Worm (Caenorhabditis elegans) whole organism, midembryonic: ENCODE data around the gene rnh-1.2.

Experiments used
- T22C8.4 ChIP-seq: fragments of 200-800 bp; sonication (Bioruptor generic); IDR thresholded peaks from 2 replicates; pipeline ENCODE4 v1.3.6; 2022; ENCODE audit warnings: missing genetic modification characterization, missing compliant biosample characterization
- cog-1 ChIP-seq: sonication (generic microtip); optimal IDR thresholded peaks from 2 replicates; lab custom pipeline; 2016; ENCODE audit warnings: missing genetic modification characterization, missing compliant biosample characterization
- flt-1 ChIP-seq: fragments of 200-800 bp; sonication (Bioruptor generic); IDR thresholded peaks from 2 replicates; pipeline ENCODE4 v1.3.6; 2022; ENCODE audit warnings: missing genetic modification characterization, missing compliant biosample characterization
- klf-2 ChIP-seq: fragments of 200-800 bp; sonication (Bioruptor generic); conservative IDR thresholded peaks from 2 replicates; pipeline ENCODE4 v1.3.6; 2022; ENCODE audit warnings: missing genetic modification reagents, missing genetic modification characterization, missing compliant biosample characterization
- med-1 ChIP-seq: sonication (generic microtip); optimal IDR thresholded peaks from 2 replicates; lab custom pipeline; 2017; ENCODE audit warnings: missing genetic modification characterization, mild to moderate bottlenecking, missing compliant biosample characterization, antibody characterized with exemption, missing genetic modification reagents; ENCODE audit not compliant: insufficient read depth
- ref-1 ChIP-seq: fragments of 200-800 bp; sonication (Bioruptor generic); conservative IDR thresholded peaks from 2 replicates; pipeline ENCODE4 v1.3.6; 2022; ENCODE audit warnings: missing genetic modification reagents, missing genetic modification characterization, missing compliant biosample characterization
- tab-1 ChIP-seq: fragments of 200-800 bp; sonication (Bioruptor generic); IDR thresholded peaks from 2 replicates; pipeline ENCODE4 v1.3.6; 2022; ENCODE audit warnings: missing genetic modification characterization, missing compliant biosample characterization
- ztf-23 ChIP-seq: fragments of 200-800 bp; sonication (Bioruptor generic); IDR thresholded peaks from 2 replicates; pipeline ENCODE4 v1.3.6; 2022; ENCODE audit warnings: missing genetic modification reagents, missing genetic modification characterization, missing compliant biosample characterization
- ztf-29 ChIP-seq: fragments of 200-800 bp; sonication (Bioruptor generic); IDR thresholded peaks from 2 replicates; pipeline ENCODE4 v1.3.6; 2022; ENCODE audit warnings: missing genetic modification reagents, missing genetic modification characterization, missing compliant biosample characterization

The rnh-1.2 gene

DNA sequence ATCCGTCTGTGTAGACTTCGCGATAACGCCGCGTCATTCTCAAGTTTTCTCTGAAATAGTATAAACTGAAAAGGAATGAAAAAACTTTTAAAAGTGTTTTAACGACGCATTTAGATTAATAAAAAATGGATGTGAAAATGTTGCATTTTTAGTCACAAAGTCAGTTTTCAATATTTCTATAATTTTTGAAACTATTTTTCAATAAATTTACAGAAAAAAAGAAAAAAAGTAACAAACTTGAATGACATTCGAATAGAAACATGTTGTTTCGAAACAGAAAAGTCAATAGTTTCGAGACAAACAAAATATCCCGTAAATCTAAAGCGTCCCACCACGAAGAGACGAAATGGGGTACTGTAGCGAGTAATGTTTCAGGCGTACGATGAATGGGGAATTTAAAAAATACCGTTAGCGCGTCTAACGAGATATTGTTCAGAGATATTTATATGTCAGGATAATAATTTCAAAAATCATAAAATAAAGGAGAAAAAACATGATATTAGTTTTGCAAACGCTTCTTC, at the start of gene rnh-1.2:
rnh-1.2 (minus strand) TSS at position 51 of the 521 bp plus-strand sequence.
- TF ChIP-seq tab-1 (GFP tag; lab: Robert Waterston, UW) (no peak), med-1 (no peak)

ce11 chrII:9891031-9891689, 49.3 kb upstream of the rnh-1.2 start, which contains the start of gene vgln-1:
TSS of gene vgln-1 (minus strand) at chrII:9891081.
- no peak for TF ChIP-seq T22C8.4 (GFP tag; lab: Robert Waterston, UW)

ce11 chrII:9888549-9888948, 46.7 kb upstream of the rnh-1.2 start:
- no peak for TF ChIP-seq T22C8.4 (GFP tag; lab: Robert Waterston, UW)
- TF ChIP-seq ztf-29 (GFP tag; lab: Robert Waterston, UW), result no peak
- TF ChIP-seq tab-1 (GFP tag; lab: Robert Waterston, UW), result no peak
- TF ChIP-seq flt-1 (GFP tag; lab: Robert Waterston, UW), result no peak
- TF ChIP-seq ztf-23 (GFP tag; lab: Robert Waterston, UW), result no peak
- TF ChIP-seq ref-1, result no peak
- no peak for TF ChIP-seq klf-2 (GFP tag; lab: Robert Waterston, UW)
- no peak for TF ChIP-seq med-1
- no peak for TF ChIP-seq cog-1 (tag; lab: Kevin White, UChicago)

ce11 chrII:9886216-9886615, 44.4 kb upstream of the rnh-1.2 start, which contains the start of gene algn-8:
TSS of gene algn-8 (minus strand) at chrII:9886442.
- no peak for TF ChIP-seq ref-1
- no peak for TF ChIP-seq tab-1 (GFP tag; lab: Robert Waterston, UW)
- no peak for TF ChIP-seq flt-1 (GFP tag; lab: Robert Waterston, UW)
- no peak for TF ChIP-seq med-1
- TF ChIP-seq ztf-23 (GFP tag; lab: Robert Waterston, UW), result no peak
- no peak for TF ChIP-seq T22C8.4 (GFP tag; lab: Robert Waterston, UW)
- TF ChIP-seq cog-1 (tag; lab: Kevin White, UChicago), result no peak
- no peak for TF ChIP-seq klf-2 (GFP tag; lab: Robert Waterston, UW)
- TF ChIP-seq ztf-29 (GFP tag; lab: Robert Waterston, UW), result no peak

ce11 chrII:9880826-9881225, 39.0 kb upstream of the rnh-1.2 start, which contains the start of gene C08H9.15:
TSS of gene C08H9.15 (plus strand) at chrII:9881193.
- TF ChIP-seq ztf-23 (GFP tag; lab: Robert Waterston, UW), result no peak
- no peak for TF ChIP-seq flt-1 (GFP tag; lab: Robert Waterston, UW)
- no peak for TF ChIP-seq klf-2 (GFP tag; lab: Robert Waterston, UW)
- TF ChIP-seq cog-1 (tag; lab: Kevin White, UChicago), result no peak
- no peak for TF ChIP-seq ref-1
- TF ChIP-seq med-1, result no peak
- TF ChIP-seq T22C8.4 (GFP tag; lab: Robert Waterston, UW), result no peak
- no peak for TF ChIP-seq tab-1 (GFP tag; lab: Robert Waterston, UW)
- TF ChIP-seq ztf-29 (GFP tag; lab: Robert Waterston, UW), result no peak

DNA sequence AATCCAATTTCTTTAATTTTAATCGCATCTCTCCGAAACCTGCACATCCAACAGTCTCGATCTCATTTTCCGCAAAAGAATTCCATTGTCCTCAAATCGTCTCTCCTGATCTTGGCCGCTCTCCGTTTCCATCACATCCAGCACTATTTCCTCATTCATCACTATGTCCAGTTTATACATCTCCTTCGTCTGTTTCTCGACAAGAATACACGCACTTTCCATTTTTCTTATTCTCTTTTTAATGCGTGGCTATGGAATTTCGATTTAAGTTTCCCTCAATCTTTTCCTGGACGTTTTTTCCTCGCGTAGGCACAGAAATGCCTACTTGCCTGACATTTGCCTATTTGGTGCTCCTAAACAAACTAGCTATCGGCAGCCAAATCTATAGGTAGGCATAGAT, 38.0 kb upstream of the rnh-1.2 start:
- TF ChIP-seq klf-2 (GFP tag; lab: Robert Waterston, UW), result no peak

ce11 chrII:9874508-9875229, 32.8 kb upstream of the rnh-1.2 start, which contains the start of the genes chil-2 and ctsa-3.2:
TSS of gene chil-2 (minus strand) at chrII:9874608.
TSS of gene ctsa-3.2 (plus strand) at chrII:9875179.
- TF ChIP-seq ztf-23 (GFP tag; lab: Robert Waterston, UW), result no peak
- TF ChIP-seq med-1, result no peak
- no peak for TF ChIP-seq ztf-29 (GFP tag; lab: Robert Waterston, UW)
- no peak for TF ChIP-seq flt-1 (GFP tag; lab: Robert Waterston, UW)
- no peak for TF ChIP-seq T22C8.4 (GFP tag; lab: Robert Waterston, UW)
- TF ChIP-seq ref-1, result no peak
- TF ChIP-seq tab-1 (GFP tag; lab: Robert Waterston, UW), result no peak
- no peak for TF ChIP-seq cog-1 (tag; lab: Kevin White, UChicago)
- no peak for TF ChIP-seq klf-2 (GFP tag; lab: Robert Waterston, UW)

DNA sequence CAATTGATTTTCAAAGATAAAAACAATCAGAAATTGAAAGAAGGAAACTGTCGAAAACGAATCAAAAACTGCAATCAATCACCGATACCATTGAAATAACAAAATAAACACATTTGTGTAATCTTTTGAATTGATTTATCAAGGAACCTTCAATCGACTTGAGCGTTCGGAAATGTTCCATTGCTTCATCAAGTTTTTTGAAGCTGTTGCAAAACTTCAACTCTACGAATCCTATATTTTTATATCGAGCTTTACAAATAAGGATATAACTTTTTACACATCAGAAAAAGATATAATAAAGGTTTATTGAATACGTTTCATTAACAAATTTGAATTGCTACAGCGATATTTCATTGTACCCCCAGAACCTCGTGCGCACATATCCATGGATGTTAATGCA, 31.1 kb upstream of the rnh-1.2 start, which contains the start of gene chil-8:
chil-8 (minus strand) TSS at position 101 of the 400 bp plus-strand sequence.
- TF ChIP-seq T22C8.4 (GFP tag; lab: Robert Waterston, UW) (no peak), ztf-29 (GFP tag; lab: Robert Waterston, UW) (no peak), tab-1 (GFP tag; lab: Robert Waterston, UW) (no peak), klf-2 (GFP tag; lab: Robert Waterston, UW) (no peak), med-1 (no peak), ref-1 (no peak), cog-1 (tag; lab: Kevin White, UChicago) (no peak), ztf-23 (GFP tag; lab: Robert Waterston, UW) (no peak), flt-1 (GFP tag; lab: Robert Waterston, UW) (no peak)

DNA sequence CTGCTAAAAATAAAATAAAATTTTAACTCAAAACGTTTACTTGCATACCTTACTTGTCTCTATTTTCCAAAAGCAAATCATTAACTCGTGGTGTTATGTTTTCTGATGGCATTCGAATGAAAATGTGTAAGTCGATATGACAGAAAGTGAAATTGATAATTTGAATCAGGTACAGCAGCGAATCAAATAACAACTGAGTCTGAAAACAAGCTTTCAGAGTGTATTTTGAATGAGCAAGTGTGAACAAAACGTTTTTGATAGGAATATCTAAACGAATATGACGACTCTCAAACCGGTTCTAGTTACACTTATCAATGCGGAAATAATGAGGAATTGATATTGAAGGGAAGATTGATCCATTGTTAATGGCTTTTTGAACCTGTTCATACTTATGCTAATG, 29.2 kb upstream of the rnh-1.2 start, which contains the start of gene chil-7:
chil-7 (minus strand) TSS at position 112 of the 400 bp plus-strand sequence.
- TF ChIP-seq med-1, result no peak
- no peak for TF ChIP-seq ref-1

- no peak for TF ChIP-seq klf-2 (GFP tag; lab: Robert Waterston, UW)
- TF ChIP-seq ztf-29 (GFP tag; lab: Robert Waterston, UW), result no peak
- TF ChIP-seq T22C8.4 (GFP tag; lab: Robert Waterston, UW), result no peak
- no peak for TF ChIP-seq tab-1 (GFP tag; lab: Robert Waterston, UW)
- no peak for TF ChIP-seq med-1
- TF ChIP-seq ztf-23 (GFP tag; lab: Robert Waterston, UW), result no peak
- TF ChIP-seq cog-1 (tag; lab: Kevin White, UChicago), result no peak
- TF ChIP-seq ref-1, result no peak
These were observed 26.9 kb upstream of the rnh-1.2 start, which contains the start of gene old-1 for ce11 chrII:9868698-9869097. TSS of gene old-1 (minus strand) at chrII:9868747.
